Worm (Caenorhabditis elegans): ENCODE results near the gene iglr-1.

ce11 chrX:14973085-14973484, 18.1 kb downstream of the iglr-1 start:
- TF ChIP-seq ztf-11 (tag; optimal IDR thresholded peaks at IDR 0.05) (no peak), ceh-63 (GFP tag; optimal IDR thresholded peaks at IDR 0.05) (no peak), blmp-1 (tag; optimal IDR thresholded peaks at IDR 0.05) (no peak), unc-62 (GFP tag; optimal IDR thresholded peaks at IDR 0.05) (no peak), unc-130 (tag; optimal IDR thresholded peaks at IDR 0.05) (no peak), elt-3 (tag; optimal IDR thresholded peaks at IDR 0.05) (no peak), nhr-71 (tag; optimal IDR thresholded peaks at IDR 0.05) (no peak), isw-1 (GFP tag; IDR thresholded peaks at IDR 0.05) (no peak), unc-86 (tag; optimal IDR thresholded peaks at IDR 0.05) (no peak), tlp-1 (tag; optimal IDR thresholded peaks at IDR 0.05) (no peak)

Data from whole organism, L1 larva.